Fruit fly (Drosophila melanogaster) whole organism, embryonic: Measurements from ENCODE around the gene simj.
A peak's percentile ranks its signal among the peaks of the same experiment; 100 is the strongest.

Source experiments
- ATbp ChIP-seq: fragments of 200-800 bp; sonication (Bioruptor generic); optimal IDR thresholded peaks from 2 replicates; lab custom pipeline; 2017; ENCODE audit warnings: missing biosample characterization, mild to moderate bottlenecking, missing genetic modification characterization, missing genetic modification reagents
- Ada2b ChIP-seq: fragments of 200-800 bp; sonication (Bioruptor generic); IDR thresholded peaks from 2 replicates; pipeline ENCODE4 v1.3.6; 2022; ENCODE audit warnings: missing biosample characterization, missing genetic modification characterization
- Atf3 ChIP-seq: fragments of 200-800 bp; sonication (Bioruptor generic); optimal IDR thresholded peaks from 3 replicates; lab custom pipeline; 2016; ENCODE audit warnings: missing biosample characterization, missing genetic modification characterization
- B-H2 ChIP-seq: fragments of 200-800 bp; sonication (Bioruptor generic); optimal IDR thresholded peaks from 2 replicates; lab custom pipeline; 2018; ENCODE audit warnings: missing biosample characterization, mild to moderate bottlenecking, missing genetic modification characterization
- CG10366 ChIP-seq: fragments of 200-800 bp; sonication (Bioruptor generic); IDR thresholded peaks from 2 replicates; pipeline ENCODE4 v1.3.6; 2022; ENCODE audit warnings: missing biosample characterization, missing genetic modification characterization
- CG10979 ChIP-seq: fragments of 200-800 bp; sonication (Bioruptor generic); optimal IDR thresholded peaks from 2 replicates; lab custom pipeline; 2018; ENCODE audit warnings: missing biosample characterization, mild to moderate bottlenecking, missing genetic modification characterization, moderate library complexity
- CG13775 ChIP-seq: fragments of 200-800 bp; sonication (Bioruptor generic); optimal IDR thresholded peaks from 3 replicates; lab custom pipeline; 2017; ENCODE audit warnings: missing biosample characterization, mild to moderate bottlenecking, missing genetic modification characterization
- CG14441 ChIP-seq: fragments of 200-800 bp; sonication (Bioruptor generic); IDR thresholded peaks from 2 replicates; pipeline ENCODE4 v1.3.6; 2022; ENCODE audit warnings: missing biosample characterization, missing genetic modification characterization
- CG14965 ChIP-seq: fragments of 200-800 bp; sonication (Bioruptor generic); optimal IDR thresholded peaks from 2 replicates; lab custom pipeline; 2016; ENCODE audit warnings: missing biosample characterization, missing genetic modification characterization, borderline replicate concordance
- CG17328 ChIP-seq: fragments of 200-800 bp; sonication (Bioruptor generic); IDR thresholded peaks from 2 replicates; pipeline ENCODE4 v1.3.6; 2022; ENCODE audit warnings: missing biosample characterization, missing genetic modification characterization
- CG17361 ChIP-seq: fragments of 200-800 bp; sonication (Bioruptor generic); IDR thresholded peaks from 3 replicates; pipeline ENCODE4 v1.3.6; 2022; ENCODE audit warnings: missing biosample characterization, missing genetic modification characterization
- CG17385 ChIP-seq: fragments of 200-800 bp; sonication (Bioruptor generic); optimal IDR thresholded peaks from 3 replicates; lab custom pipeline; 2018; ENCODE audit warnings: missing biosample characterization, mild to moderate bottlenecking, missing genetic modification characterization
- CG17568 ChIP-seq: fragments of 200-800 bp; sonication (Bioruptor generic); optimal IDR thresholded peaks from 2 replicates; lab custom pipeline; 2018; ENCODE audit warnings: missing biosample characterization, mild to moderate bottlenecking, missing genetic modification characterization, moderate library complexity
- CG2875 ChIP-seq: fragments of 200-800 bp; sonication (Bioruptor generic); optimal IDR thresholded peaks from 2 replicates; lab custom pipeline; 2017; ENCODE audit warnings: missing biosample characterization, mild to moderate bottlenecking, missing genetic modification characterization, missing genetic modification reagents
- CG31365 ChIP-seq: fragments of 200-800 bp; sonication (Bioruptor generic); optimal IDR thresholded peaks from 2 replicates; lab custom pipeline; 2018; ENCODE audit warnings: missing biosample characterization, mild to moderate bottlenecking, missing genetic modification characterization
- CG32532 ChIP-seq: fragments of 200-800 bp; sonication (Bioruptor generic); IDR thresholded peaks from 2 replicates; pipeline ENCODE4 v1.3.6; 2022; ENCODE audit warnings: missing biosample characterization, missing genetic modification characterization
- CG3281 ChIP-seq: fragments of 200-800 bp; sonication (Bioruptor generic); optimal IDR thresholded peaks from 3 replicates; lab custom pipeline; 2017; ENCODE audit warnings: missing biosample characterization, mild to moderate bottlenecking, missing genetic modification characterization
- CG4282 ChIP-seq: fragments of 200-800 bp; sonication (Bioruptor generic); optimal IDR thresholded peaks from 2 replicates; lab custom pipeline; 2016; ENCODE audit warnings: missing biosample characterization, missing genetic modification characterization
- CG6683 ChIP-seq: fragments of 200-800 bp; sonication (Bioruptor generic); optimal IDR thresholded peaks from 2 replicates; lab custom pipeline; 2017; ENCODE audit warnings: missing biosample characterization, mild to moderate bottlenecking, missing genetic modification characterization, missing genetic modification reagents
- CG7271 ChIP-seq: fragments of 200-800 bp; sonication (Bioruptor generic); optimal IDR thresholded peaks from 2 replicates; lab custom pipeline; 2018; ENCODE audit warnings: missing biosample characterization, mild to moderate bottlenecking, missing genetic modification characterization, moderate library complexity
- CG7928 ChIP-seq: fragments of 200-800 bp; sonication (Bioruptor generic); optimal IDR thresholded peaks from 2 replicates; lab custom pipeline; 2017; ENCODE audit warnings: missing biosample characterization, mild to moderate bottlenecking, missing genetic modification characterization
- CHES-1-like ChIP-seq: fragments of 200-800 bp; sonication (Bioruptor generic); optimal IDR thresholded peaks from 2 replicates; lab custom pipeline; 2016; ENCODE audit warnings: missing biosample characterization, missing genetic modification characterization
- CoRest ChIP-seq: fragments of 200-800 bp; sonication (Bioruptor generic); optimal IDR thresholded peaks from 3 replicates; lab custom pipeline; 2018; ENCODE audit warnings: missing biosample characterization, mild to moderate bottlenecking, missing genetic modification characterization, moderate library complexity
- CrebB ChIP-seq: fragments of 200-800 bp; sonication (Bioruptor generic); optimal IDR thresholded peaks from 3 replicates; lab custom pipeline; 2018; ENCODE audit warnings: missing biosample characterization, mild to moderate bottlenecking, missing genetic modification characterization
- Ets97D ChIP-seq: fragments of 200-800 bp; sonication (Bioruptor generic); optimal IDR thresholded peaks from 3 replicates; lab custom pipeline; 2016; ENCODE audit warnings: missing biosample characterization, missing genetic modification characterization
- Hr78 ChIP-seq, 2 experiments: fragments of 200-800 bp in 1 of 2; fragments of >200 bp in 1 of 2; sonication (Bioruptor generic) in 1 of 2; optimal IDR thresholded peaks; 2 replicates each; lab custom pipeline; 2017 to 2019; ENCODE audit warnings: missing biosample characterization in 2 of 2, missing genetic modification characterization in 2 of 2, mild to moderate bottlenecking in 1 of 2, moderate library complexity in 1 of 2
- Lpt ChIP-seq: fragments of >200 bp; optimal IDR thresholded peaks from 2 replicates; lab custom pipeline; 2018; ENCODE audit warnings: missing biosample characterization, missing genetic modification characterization
- MESR4 ChIP-seq: fragments of 200-800 bp; sonication (Bioruptor generic); optimal IDR thresholded peaks from 2 replicates; lab custom pipeline; 2018; ENCODE audit warnings: missing biosample characterization, mild to moderate bottlenecking, missing genetic modification characterization, moderate library complexity
- Meics ChIP-seq: fragments of 200-800 bp; sonication (Bioruptor generic); optimal IDR thresholded peaks from 2 replicates; lab custom pipeline; 2017; ENCODE audit warnings: missing biosample characterization, mild to moderate bottlenecking, missing genetic modification characterization
- NC2α ChIP-seq: fragments of 200-800 bp; sonication (Bioruptor generic); optimal IDR thresholded peaks from 2 replicates; lab custom pipeline; 2016; ENCODE audit warnings: missing biosample characterization, missing genetic modification characterization
- Trl ChIP-seq, 3 experiments: fragments of >200 bp in 2 of 3; fragments of 200-800 bp in 1 of 3; sonication (Bioruptor generic) in 1 of 3; optimal IDR thresholded peaks; 2 replicates in 1 of 3; 3 replicates in 2 of 3; lab custom pipeline; 2016 to 2017; ENCODE audit warnings: missing biosample characterization in 1 of 3, missing genetic modification characterization in 1 of 3
- amos ChIP-seq: fragments of 200-800 bp; sonication (Bioruptor generic); IDR thresholded peaks from 2 replicates; pipeline ENCODE4 v1.3.6; 2022; ENCODE audit warnings: missing biosample characterization, missing genetic modification characterization; ENCODE audit not compliant: partially characterized antibody
- cas ChIP-seq: fragments of 200-800 bp; sonication (Bioruptor generic); IDR thresholded peaks from 2 replicates; pipeline ENCODE4 v1.3.6; 2022; ENCODE audit warnings: missing biosample characterization, missing genetic modification characterization
- disco-r ChIP-seq: fragments of 200-800 bp; sonication (Bioruptor generic); optimal IDR thresholded peaks from 2 replicates; lab custom pipeline; 2016; ENCODE audit warnings: missing biosample characterization, missing genetic modification characterization
- dm ChIP-seq: fragments of 200-800 bp; sonication (Bioruptor generic); optimal IDR thresholded peaks from 3 replicates; lab custom pipeline; 2016; ENCODE audit warnings: missing biosample characterization, missing genetic modification characterization
- dmrt99B ChIP-seq: fragments of 200-800 bp; sonication (Bioruptor generic); optimal IDR thresholded peaks from 2 replicates; lab custom pipeline; 2018; ENCODE audit warnings: missing biosample characterization, mild to moderate bottlenecking, missing genetic modification characterization, moderate library complexity
- eve ChIP-seq, 2 experiments: fragments of >200 bp; optimal IDR thresholded peaks; 2 replicates each; lab custom pipeline; 2017; ENCODE audit warnings: missing biosample characterization in 2 of 2, missing genetic modification characterization in 2 of 2
- fru ChIP-seq: fragments of >200 bp; optimal IDR thresholded peaks from 2 replicates; lab custom pipeline; 2017
- her ChIP-seq: fragments of 200-800 bp; sonication (Bioruptor generic); optimal IDR thresholded peaks from 2 replicates; lab custom pipeline; 2016; ENCODE audit warnings: missing biosample characterization, missing genetic modification characterization
- knrl ChIP-seq: fragments of 200-800 bp; sonication (Bioruptor generic); IDR thresholded peaks from 3 replicates; pipeline ENCODE4 v1.3.6; 2022; ENCODE audit warnings: missing biosample characterization, missing genetic modification characterization; ENCODE audit not compliant: partially characterized antibody
- lov ChIP-seq, 2 experiments: fragments of 200-800 bp in 1 of 2; fragments of >200 bp in 1 of 2; sonication (Bioruptor generic) in 1 of 2; IDR thresholded peaks in 1 of 2; optimal IDR thresholded peaks in 1 of 2; 2 replicates in 1 of 2; 3 replicates in 1 of 2; pipeline versions ENCODE4 v1.3.6 to Lab custom; 2017 to 2022; ENCODE audit warnings: missing biosample characterization in 1 of 2, missing genetic modification characterization in 1 of 2
- odd ChIP-seq: fragments of 200-800 bp; sonication (Bioruptor generic); optimal IDR thresholded peaks from 2 replicates; lab custom pipeline; 2017; ENCODE audit warnings: missing biosample characterization, mild to moderate bottlenecking, missing genetic modification characterization
- peb ChIP-seq: fragments of 200-800 bp; sonication (Bioruptor generic); IDR thresholded peaks from 2 replicates; pipeline ENCODE4 v1.3.6; 2022; ENCODE audit warnings: missing biosample characterization, missing genetic modification characterization
- row ChIP-seq: fragments of 200-800 bp; sonication (Bioruptor generic); IDR thresholded peaks from 3 replicates; pipeline ENCODE4 v1.3.6; 2022; ENCODE audit warnings: missing biosample characterization, missing genetic modification characterization
- sr ChIP-seq: fragments of 200-800 bp; sonication (Bioruptor generic); IDR thresholded peaks from 3 replicates; pipeline ENCODE4 v1.3.6; 2022; ENCODE audit warnings: missing biosample characterization, missing genetic modification characterization
- sug ChIP-seq: fragments of 200-800 bp; optimal IDR thresholded peaks from 2 replicates; lab custom pipeline; 2019; ENCODE audit warnings: missing biosample characterization, mild to moderate bottlenecking, missing genetic modification characterization, moderate library complexity
- tio ChIP-seq: fragments of 200-800 bp; sonication (Bioruptor generic); optimal IDR thresholded peaks from 2 replicates; lab custom pipeline; 2017; ENCODE audit warnings: missing biosample characterization, missing genetic modification characterization, inconsistent platforms
- tna ChIP-seq: fragments of 200-800 bp; sonication (Bioruptor generic); IDR thresholded peaks from 2 replicates; pipeline ENCODE4 v1.3.6; 2022; ENCODE audit warnings: missing biosample characterization, missing genetic modification characterization; ENCODE audit not compliant: partially characterized antibody
- zfh1 ChIP-seq: fragments of 200-800 bp; sonication (Bioruptor generic); IDR thresholded peaks from 3 replicates; pipeline ENCODE4 v1.3.6; 2022; ENCODE audit warnings: missing biosample characterization, missing genetic modification characterization

The simj gene

dm6 chr3L:10664511-10665062 is at the start of gene simj:
TSS of gene simj (plus strand) at chr3L:10664739.
- TF ChIP-seq B-H2 (GFP tag; lab: Kevin White, UChicago), result peak; percentile 87
- TF ChIP-seq ATbp (GFP tag; lab: Kevin White, UChicago), result peak; percentile 63
- TF ChIP-seq peb (GFP tag; lab: Robert Waterston, UW), result no peak
- TF ChIP-seq CrebB (tag; lab: Kevin White, UChicago), result peak; percentile 58
- peak; percentile 2 for TF ChIP-seq dm (GFP tag; lab: Kevin White, UChicago)
- TF ChIP-seq eve (GFP tag; optimal IDR thresholded peaks at IDR 0.05; lab: Kevin White, UChicago), result peak in 1 of 2 experiments; percentile 76
- TF ChIP-seq CG7271 (tag; lab: Kevin White, UChicago), result peak; percentile 72
- TF ChIP-seq Hr78 (GFP tag; optimal IDR thresholded peaks at IDR 0.05; lab: Kevin White, UChicago), result no peak
- no peak for TF ChIP-seq CG13775 (GFP tag; lab: Kevin White, UChicago)
- TF ChIP-seq Ets97D (GFP tag; lab: Kevin White, UChicago), result peak; percentile 86
- TF ChIP-seq sug (tag; lab: Kevin White, UChicago), result peak; percentile 64
- no peak for TF ChIP-seq CG14965
- peak; percentile 35 for TF ChIP-seq CG6683 (GFP tag; lab: Kevin White, UChicago)
- no peak for TF ChIP-seq CG10366 (GFP tag; lab: Robert Waterston, UW)
- TF ChIP-seq CG7928 (GFP tag; lab: Kevin White, UChicago), result no peak
- peak; percentile 23 for TF ChIP-seq CG3281 (GFP tag; lab: Kevin White, UChicago)
- TF ChIP-seq cas (GFP tag; lab: Robert Waterston, UW), result no peak
- TF ChIP-seq CG4282 (GFP tag; lab: Kevin White, UChicago), result peak; percentile 55
- peak; percentile 27; the same call in 1 of the 3 replicates for TF ChIP-seq sr (GFP tag; lab: Robert Waterston, UW)
- TF ChIP-seq CG17385, result peak; percentile 64
- peak; percentile 34 for TF ChIP-seq dmrt99B (tag; lab: Kevin White, UChicago)
- TF ChIP-seq CoRest (tag; lab: Kevin White, UChicago), result peak; percentile 38
- no peak for TF ChIP-seq disco-r (GFP tag; lab: Kevin White, UChicago)
- peak; percentile 66 for TF ChIP-seq CG32532 (GFP tag; lab: Robert Waterston, UW)
- no peak for TF ChIP-seq lov (optimal IDR thresholded peaks at IDR 0.05; lab: Kevin White, UChicago)
- no peak for TF ChIP-seq lov (GFP tag; IDR thresholded peaks at IDR 0.05; lab: Robert Waterston, UW)
- TF ChIP-seq CG17568 (GFP tag; lab: Kevin White, UChicago), result no peak
- peak; percentile 38 for TF ChIP-seq CG17328
- peak; percentile 37 for TF ChIP-seq CG10979 (tag; lab: Kevin White, UChicago)
- peak; percentile 58 for TF ChIP-seq CG31365
- TF ChIP-seq MESR4, result peak; percentile 68
- peak; percentile 17 for TF ChIP-seq CG2875 (GFP tag; lab: Kevin White, UChicago)
- TF ChIP-seq her (GFP tag; lab: Kevin White, UChicago), result peak; percentile 80
- TF ChIP-seq Atf3 (GFP tag; lab: Kevin White, UChicago), result no peak
- no peak for TF ChIP-seq Ada2b (GFP tag; lab: Robert Waterston, UW)
- peak in 1 of 2 experiments; percentile 12 for TF ChIP-seq Trl (optimal IDR thresholded peaks at IDR 0.05; lab: Kevin White, UChicago)
- TF ChIP-seq Trl (GFP tag; optimal IDR thresholded peaks at IDR 0.05; lab: Kevin White, UChicago), result peak; percentile 63
- TF ChIP-seq row (GFP tag; lab: Robert Waterston, UW), result peak; percentile 68
- TF ChIP-seq odd, result peak; percentile 42
- TF ChIP-seq Meics (GFP tag; lab: Kevin White, UChicago), result peak; percentile 51
- peak; percentile 69; the same call in 2 of the 3 replicates for TF ChIP-seq zfh1 (GFP tag; lab: Robert Waterston, UW)
- no peak for TF ChIP-seq NC2α (GFP tag; lab: Kevin White, UChicago)
- no peak for TF ChIP-seq fru (lab: Kevin White, UChicago)
- peak; percentile 83 for TF ChIP-seq CHES-1-like
- TF ChIP-seq Lpt (GFP tag; lab: Kevin White, UChicago), result no peak
- no peak for TF ChIP-seq tio (GFP tag; lab: Kevin White, UChicago)
- peak; percentile 84 for TF ChIP-seq tna (GFP tag; lab: Robert Waterston, UW)
- peak; percentile 17; the same call in 1 of the 2 replicates for TF ChIP-seq CG14441 (GFP tag; lab: Robert Waterston, UW)
- peak; percentile 81 for TF ChIP-seq knrl (GFP tag; lab: Robert Waterston, UW)
- no peak for TF ChIP-seq CG17361 (GFP tag; lab: Robert Waterston, UW)
- peak; percentile 94 for TF ChIP-seq amos
